Worm (Caenorhabditis elegans): ENCODE results near the gene ZK643.2.

DNA sequence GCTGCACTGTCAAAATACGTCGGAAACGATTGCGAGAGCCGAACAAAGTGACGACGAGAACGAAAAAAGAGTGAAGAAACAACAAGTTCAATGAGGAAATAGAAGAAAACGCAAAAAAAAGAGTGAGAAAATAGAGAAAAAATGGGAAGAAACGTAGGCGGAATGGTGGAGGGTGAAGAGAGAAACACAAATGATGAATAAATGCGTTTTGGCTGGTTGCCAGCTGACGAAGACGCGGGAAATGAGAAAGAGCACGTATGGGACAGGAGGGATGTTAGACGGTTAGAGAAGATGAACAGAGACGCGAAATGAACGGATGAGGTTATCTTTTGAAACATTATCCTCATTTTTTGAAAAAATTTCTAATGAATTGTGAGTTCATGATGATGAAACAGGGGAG, 28.6 kb downstream of the ZK643.2 start:
- TF ChIP-seq W03F9.2 (tag; optimal IDR thresholded peaks at IDR 0.05) (no peak), him-1 (tag; optimal IDR thresholded peaks at IDR 0.05) (peak; percentile 32)

Data from whole organism, L4/young adult.